Worm (Caenorhabditis elegans): ENCODE data around the gene str-47.

str-47 gene

ce11 chrV:7690637-7691036, 45.1 kb downstream of the str-47 start:
- no peak for TF ChIP-seq unc-62 (GFP tag; optimal IDR thresholded peaks at IDR 0.05)

ce11 chrV:7693394-7693793, 47.8 kb downstream of the str-47 start, which contains the start of gene C12D5.10:
Gene C12D5.10 (minus strand): TSS chrV:7693494.
- no peak for TF ChIP-seq unc-62 (GFP tag; optimal IDR thresholded peaks at IDR 0.05)

All from whole organism, dauer.